Worm (Caenorhabditis elegans): ENCODE data around the gene col-110.

The col-110 gene

ce11 chrIV:4636001-4636400 lies 26.5 kb upstream of the col-110 start, which contains the start of gene R105.5:
R105.5 (plus strand) TSS chrIV:4636301.
- TF ChIP-seq nhr-179 (tag; optimal IDR thresholded peaks at IDR 0.05), result no peak
- no peak for TF ChIP-seq hlh-12 (tag; optimal IDR thresholded peaks at IDR 0.05)
- no peak for TF ChIP-seq B0261.1 (tag; optimal IDR thresholded peaks at IDR 0.05)
- no peak for TF ChIP-seq somi-1 (GFP tag; optimal IDR thresholded peaks at IDR 0.05)
- no peak for TF ChIP-seq ztf-6 (GFP tag; IDR thresholded peaks at IDR 0.05)
- TF ChIP-seq snpc-1.1 (tag; optimal IDR thresholded peaks at IDR 0.05; ENCODE audit: insufficient read depth), result no peak
- no peak for TF ChIP-seq athp-1 (tag; optimal IDR thresholded peaks at IDR 0.05)
- no peak for TF ChIP-seq D2030.7 (GFP tag; IDR thresholded peaks at IDR 0.05)
- TF ChIP-seq C06A6.2 (GFP tag; conservative IDR thresholded peaks at IDR 0.05), result no peak
- no peak for TF ChIP-seq chd-7 (tag; optimal IDR thresholded peaks at IDR 0.05)
- TF ChIP-seq B0019.2 (GFP tag; conservative IDR thresholded peaks at IDR 0.05), result no peak
- TF ChIP-seq hmg-20 (GFP tag; IDR thresholded peaks at IDR 0.05), result no peak
- TF ChIP-seq xnd-1 (tag; optimal IDR thresholded peaks at IDR 0.05), result no peak
- TF ChIP-seq attf-6 (GFP tag; IDR thresholded peaks at IDR 0.05), result no peak
- TF ChIP-seq egl-18 (GFP tag; IDR thresholded peaks at IDR 0.05), result no peak
- TF ChIP-seq nhr-27 (tag; optimal IDR thresholded peaks at IDR 0.05), result no peak
- no peak for TF ChIP-seq hsf-1 (GFP tag; IDR thresholded peaks at IDR 0.05)
- TF ChIP-seq dpl-1 (GFP tag; optimal IDR thresholded peaks at IDR 0.05), result no peak
- TF ChIP-seq lsy-27 (tag; optimal IDR thresholded peaks at IDR 0.05; ENCODE audit: borderline replicate concordance, insufficient read depth), result no peak

ce11 chrIV:4633393-4633792 lies 23.9 kb upstream of the col-110 start, which contains the start of gene R105.1:
R105.1 (plus strand) TSS chrIV:4633693.
- TF ChIP-seq K12H6.12 (tag; optimal IDR thresholded peaks at IDR 0.05), result no peak
- no peak for TF ChIP-seq ceh-100 (GFP tag; IDR thresholded peaks at IDR 0.05)
- TF ChIP-seq nfya-2 (GFP tag; IDR thresholded peaks at IDR 0.05), result no peak
- no peak for TF ChIP-seq aptf-3 (GFP tag; IDR thresholded peaks at IDR 0.05)
- no peak for TF ChIP-seq tbx-9 (tag; optimal IDR thresholded peaks at IDR 0.05; ENCODE audit: borderline replicate concordance)
- TF ChIP-seq ztf-26 (tag; optimal IDR thresholded peaks at IDR 0.05), result no peak
- TF ChIP-seq lin-54 (GFP tag; optimal IDR thresholded peaks at IDR 0.05), result no peak
- no peak for TF ChIP-seq nfya-1 (tag; optimal IDR thresholded peaks at IDR 0.05; ENCODE audit: borderline replicate concordance, insufficient read depth)
- no peak for TF ChIP-seq B0035.1 (tag; optimal IDR thresholded peaks at IDR 0.05)
- no peak for TF ChIP-seq unc-130 (GFP tag; optimal IDR thresholded peaks at IDR 0.05)

ce11 chrIV:4623852-4624251 lies 14.4 kb upstream of the col-110 start:
- TF ChIP-seq Y95B8A.8 (GFP tag; IDR thresholded peaks at IDR 0.05), result no peak
- peak; percentile 62; the same call in 1 of the 2 replicates for TF ChIP-seq egrh-3 (GFP tag; IDR thresholded peaks at IDR 0.05)
- peak; percentile 84 for TF ChIP-seq zfh-2 (GFP tag; conservative IDR thresholded peaks at IDR 0.05)

ce11 chrIV:4613516-4613915 lies 4.0 kb upstream of the col-110 start:
- TF ChIP-seq madf-3 (GFP tag; IDR thresholded peaks at IDR 0.05) (no peak), fkh-3 (tag; optimal IDR thresholded peaks at IDR 0.05) (no peak)

- TF ChIP-seq somi-1 (GFP tag; optimal IDR thresholded peaks at IDR 0.05), result no peak
- no peak for TF ChIP-seq F57C9.4 (tag; optimal IDR thresholded peaks at IDR 0.05)
- no peak for TF ChIP-seq ceh-27 (GFP tag; optimal IDR thresholded peaks at IDR 0.05)
- no peak for TF ChIP-seq ceh-100 (GFP tag; IDR thresholded peaks at IDR 0.05)
- TF ChIP-seq snpc-3.4 (tag; optimal IDR thresholded peaks at IDR 0.05), result no peak
- no peak for TF ChIP-seq madf-8 (GFP tag; conservative IDR thresholded peaks at IDR 0.05)
- no peak for TF ChIP-seq him-1 (tag; optimal IDR thresholded peaks at IDR 0.05)
- TF ChIP-seq nfya-1 (tag; optimal IDR thresholded peaks at IDR 0.05; ENCODE audit: borderline replicate concordance, insufficient read depth), result no peak
- TF ChIP-seq snpc-4 (GFP tag; optimal IDR thresholded peaks at IDR 0.05), result no peak
- TF ChIP-seq snpc-4 (tag; optimal IDR thresholded peaks at IDR 0.05), result no peak
- no peak for TF ChIP-seq ets-4 (GFP tag; optimal IDR thresholded peaks at IDR 0.05)
- TF ChIP-seq athp-1 (tag; optimal IDR thresholded peaks at IDR 0.05), result no peak
- TF ChIP-seq aptf-2 (GFP tag; conservative IDR thresholded peaks at IDR 0.05), result no peak
- TF ChIP-seq attf-6 (GFP tag; IDR thresholded peaks at IDR 0.05), result no peak
- TF ChIP-seq F10E7.11 (tag; optimal IDR thresholded peaks at IDR 0.05), result no peak
Observed at ce11 chrIV:4612597-4612996, 3.1 kb upstream of the col-110 start.
